Fruit fly (Drosophila melanogaster) whole organism, prepupa: ENCODE measurements around the gene CG7182.

Experiments
- Blimp-1 ChIP-seq: fragments of 200-800 bp; sonication (Bioruptor generic); optimal IDR thresholded peaks from 3 replicates; lab custom pipeline; 2017; ENCODE audit warnings: missing biosample characterization, missing genetic modification characterization, mild to moderate bottlenecking, moderate library complexity, missing genetic modification reagents
- CG10669 ChIP-seq: fragments of 200-800 bp; sonication (Bioruptor generic); optimal IDR thresholded peaks from 3 replicates; lab custom pipeline; 2018; ENCODE audit warnings: missing biosample characterization, mild to moderate bottlenecking, missing genetic modification characterization, moderate library complexity
- CG11762 ChIP-seq: fragments of 200-800 bp; sonication (Bioruptor generic); optimal IDR thresholded peaks from 3 replicates; lab custom pipeline; 2016; ENCODE audit warnings: missing biosample characterization, missing genetic modification characterization; ENCODE audit not compliant: insufficient read depth
- CG15336 ChIP-seq: fragments of 200-800 bp; sonication (Bioruptor generic); IDR thresholded peaks from 2 replicates; pipeline ENCODE4 v1.3.6; 2022; ENCODE audit warnings: missing biosample characterization, missing genetic modification characterization
- CG1621 ChIP-seq: fragments of 200-800 bp; sonication (Bioruptor generic); optimal IDR thresholded peaks from 3 replicates; lab custom pipeline; 2018; ENCODE audit warnings: missing biosample characterization, mild to moderate bottlenecking, missing genetic modification characterization
- CG16779 ChIP-seq: fragments of 200-800 bp; sonication (Bioruptor generic); optimal IDR thresholded peaks from 3 replicates; lab custom pipeline; 2017; ENCODE audit warnings: missing biosample characterization, mild to moderate bottlenecking, missing genetic modification characterization
- CG3032 ChIP-seq: fragments of 200-800 bp; optimal IDR thresholded peaks from 2 replicates; lab custom pipeline; 2019; ENCODE audit warnings: missing biosample characterization, mild to moderate bottlenecking, missing genetic modification characterization, moderate library complexity
- CG31627 ChIP-seq: fragments of 200-800 bp; sonication (Bioruptor generic); optimal IDR thresholded peaks from 3 replicates; lab custom pipeline; 2016; ENCODE audit warnings: missing biosample characterization, missing genetic modification characterization
- CG32006 ChIP-seq: fragments of 200-800 bp; sonication (Bioruptor generic); optimal IDR thresholded peaks from 3 replicates; lab custom pipeline; 2017; ENCODE audit warnings: missing biosample characterization, mild to moderate bottlenecking, missing genetic modification characterization
- CG34406 ChIP-seq: fragments of 200-800 bp; sonication (Bioruptor generic); optimal IDR thresholded peaks from 3 replicates; lab custom pipeline; 2016; ENCODE audit warnings: missing biosample characterization, missing genetic modification characterization
- CG3919 ChIP-seq: fragments of 200-800 bp; sonication (Bioruptor generic); optimal IDR thresholded peaks from 3 replicates; lab custom pipeline; 2016; ENCODE audit warnings: missing biosample characterization, missing genetic modification characterization
- CG6163 ChIP-seq: fragments of 200-800 bp; sonication (Bioruptor generic); IDR thresholded peaks from 3 replicates; pipeline ENCODE4 v1.3.6; 2022; ENCODE audit warnings: missing biosample characterization, missing genetic modification characterization
- CG6792 ChIP-seq: fragments of 200-800 bp; sonication (Bioruptor generic); optimal IDR thresholded peaks from 3 replicates; lab custom pipeline; 2016; ENCODE audit warnings: missing biosample characterization, missing genetic modification characterization
- CG6808 ChIP-seq: fragments of 200-800 bp; sonication (Bioruptor generic); optimal IDR thresholded peaks from 3 replicates; lab custom pipeline; 2017; ENCODE audit warnings: missing biosample characterization, missing genetic modification characterization, mild to moderate bottlenecking, moderate library complexity, missing genetic modification reagents
- CG6854 ChIP-seq: fragments of 200-800 bp; sonication (Bioruptor generic); optimal IDR thresholded peaks from 2 replicates; lab custom pipeline; 2017; ENCODE audit warnings: missing biosample characterization, mild to moderate bottlenecking, missing genetic modification characterization
- CG7368 ChIP-seq: fragments of 200-800 bp; sonication (Bioruptor generic); optimal IDR thresholded peaks from 3 replicates; lab custom pipeline; 2016; ENCODE audit warnings: missing biosample characterization, missing genetic modification characterization
- CG8119 ChIP-seq: fragments of 200-800 bp; sonication (Bioruptor generic); IDR thresholded peaks from 3 replicates; pipeline ENCODE4 v1.3.6; 2022; ENCODE audit warnings: missing biosample characterization, missing genetic modification characterization
- CG8632 ChIP-seq: fragments of 200-800 bp; sonication (Bioruptor generic); optimal IDR thresholded peaks from 3 replicates; lab custom pipeline; 2016; ENCODE audit warnings: missing biosample characterization, missing genetic modification characterization
- CG9139 ChIP-seq: fragments of 200-800 bp; sonication (Bioruptor generic); optimal IDR thresholded peaks from 3 replicates; lab custom pipeline; 2017; ENCODE audit warnings: missing biosample characterization, mild to moderate bottlenecking, missing genetic modification characterization
- Eip78C ChIP-seq: fragments of 200-800 bp; sonication (Bioruptor generic); peaks from one replicate; lab custom pipeline; 2016; ENCODE audit warnings: missing biosample characterization, missing genetic modification characterization
- Eip93F ChIP-seq: fragments of 200-800 bp; sonication (Bioruptor generic); optimal IDR thresholded peaks from 2 replicates; lab custom pipeline; 2016; ENCODE audit warnings: missing biosample characterization, mild to moderate bottlenecking, missing genetic modification characterization
- Ets21C ChIP-seq: fragments of 200-800 bp; sonication (Bioruptor generic); optimal IDR thresholded peaks from 3 replicates; lab custom pipeline; 2016; ENCODE audit warnings: missing biosample characterization, missing genetic modification characterization
- Ets96B ChIP-seq: fragments of 200-800 bp; optimal IDR thresholded peaks from 2 replicates; lab custom pipeline; 2019; ENCODE audit warnings: missing biosample characterization, mild to moderate bottlenecking, missing genetic modification characterization, moderate library complexity
- Gug ChIP-seq: fragments of 200-800 bp; sonication (Bioruptor generic); IDR thresholded peaks from 2 replicates; pipeline ENCODE4 v1.3.6; 2022; ENCODE audit warnings: missing biosample characterization, missing genetic modification characterization
- Hr4 ChIP-seq: fragments of 200-800 bp; sonication (Bioruptor generic); optimal IDR thresholded peaks from 3 replicates; lab custom pipeline; 2016; ENCODE audit warnings: missing biosample characterization, missing genetic modification characterization
- Lpt ChIP-seq: fragments of 200-800 bp; sonication (Bioruptor generic); optimal IDR thresholded peaks from 3 replicates; lab custom pipeline; 2016; ENCODE audit warnings: missing biosample characterization, missing genetic modification characterization
- Met ChIP-seq: fragments of 200-800 bp; sonication (Bioruptor generic); optimal IDR thresholded peaks from 3 replicates; lab custom pipeline; 2016; ENCODE audit warnings: missing biosample characterization, missing genetic modification characterization
- OdsH ChIP-seq: fragments of 200-800 bp; sonication (Bioruptor generic); optimal IDR thresholded peaks from 3 replicates; lab custom pipeline; 2016; ENCODE audit warnings: missing biosample characterization, missing genetic modification characterization
- Smox ChIP-seq: fragments of 200-800 bp; sonication (Bioruptor generic); optimal IDR thresholded peaks from 3 replicates; lab custom pipeline; 2016; ENCODE audit warnings: missing biosample characterization, missing genetic modification characterization
- Sox14 ChIP-seq: fragments of 200-800 bp; sonication (Bioruptor generic); optimal IDR thresholded peaks from 3 replicates; lab custom pipeline; 2016; ENCODE audit warnings: missing biosample characterization, missing genetic modification characterization
- Sox15 ChIP-seq: fragments of 200-800 bp; sonication (Bioruptor generic); optimal IDR thresholded peaks from 3 replicates; lab custom pipeline; 2016; ENCODE audit warnings: missing biosample characterization, missing genetic modification characterization
- achi ChIP-seq: fragments of 200-800 bp; sonication (Bioruptor generic); optimal IDR thresholded peaks from 3 replicates; lab custom pipeline; 2016; ENCODE audit warnings: missing biosample characterization, missing genetic modification characterization
- acj6 ChIP-seq: fragments of 200-800 bp; sonication (Bioruptor generic); optimal IDR thresholded peaks from 3 replicates; lab custom pipeline; 2016; ENCODE audit warnings: missing biosample characterization, missing genetic modification characterization
- cyc ChIP-seq: fragments of 200-800 bp; sonication (Bioruptor generic); optimal IDR thresholded peaks from 3 replicates; lab custom pipeline; 2016; ENCODE audit warnings: missing biosample characterization, missing genetic modification characterization
- dac ChIP-seq: fragments of 200-800 bp; sonication (Bioruptor generic); optimal IDR thresholded peaks from 2 replicates; lab custom pipeline; 2017; ENCODE audit warnings: missing biosample characterization, mild to moderate bottlenecking, missing genetic modification characterization
- eg ChIP-seq: fragments of 200-800 bp; sonication (Bioruptor generic); IDR thresholded peaks from 3 replicates; pipeline ENCODE4 v1.3.6; 2022; ENCODE audit warnings: missing biosample characterization, missing genetic modification characterization
- esn ChIP-seq: fragments of 200-800 bp; sonication (Bioruptor generic); optimal IDR thresholded peaks from 2 replicates; lab custom pipeline; 2016; ENCODE audit warnings: missing biosample characterization, mild to moderate bottlenecking, missing genetic modification characterization, moderate library complexity
- fd59A ChIP-seq: fragments of 200-800 bp; sonication (Bioruptor generic); optimal IDR thresholded peaks from 2 replicates; lab custom pipeline; 2017; ENCODE audit warnings: missing biosample characterization, mild to moderate bottlenecking, missing genetic modification characterization, missing genetic modification reagents
- fd85E ChIP-seq: fragments of 200-800 bp; sonication (Bioruptor generic); optimal IDR thresholded peaks from 3 replicates; lab custom pipeline; 2016; ENCODE audit warnings: missing biosample characterization, missing genetic modification characterization
- net ChIP-seq: fragments of 200-800 bp; sonication (Bioruptor generic); optimal IDR thresholded peaks from 3 replicates; lab custom pipeline; 2016; ENCODE audit warnings: missing biosample characterization, missing genetic modification characterization
- pdm3 ChIP-seq: fragments of 200-800 bp; sonication (Bioruptor generic); optimal IDR thresholded peaks from 3 replicates; lab custom pipeline; 2016; ENCODE audit warnings: missing biosample characterization, missing genetic modification characterization
- salr ChIP-seq, 2 experiments: fragments of 200-800 bp; sonication (Bioruptor generic); optimal IDR thresholded peaks; 3 replicates each; lab custom pipeline; 2016 to 2018; ENCODE audit warnings: missing biosample characterization in 2 of 2, missing genetic modification characterization in 2 of 2, mild to moderate bottlenecking in 1 of 2
- spab ChIP-seq: fragments of 200-800 bp; sonication (Bioruptor generic); optimal IDR thresholded peaks from 2 replicates; lab custom pipeline; 2017; ENCODE audit warnings: missing biosample characterization, mild to moderate bottlenecking, missing genetic modification characterization, missing genetic modification reagents
- svp ChIP-seq: fragments of 200-800 bp; sonication (Bioruptor generic); peaks from one replicate; lab custom pipeline; 2016; ENCODE audit warnings: missing biosample characterization, missing genetic modification characterization
- topi ChIP-seq: fragments of 200-800 bp; sonication (Bioruptor generic); optimal IDR thresholded peaks from 3 replicates; lab custom pipeline; 2016; ENCODE audit warnings: missing biosample characterization, missing genetic modification characterization
- vri ChIP-seq: fragments of 200-800 bp; sonication (Bioruptor generic); optimal IDR thresholded peaks from 3 replicates; lab custom pipeline; 2016; ENCODE audit warnings: missing biosample characterization, mild to moderate bottlenecking, missing genetic modification characterization

Gene CG7182

dm6 chr3L:8346100-8346980 lies at the start of gene CG7182, which contains the start of gene GAPcenA (continued):
- TF ChIP-seq CG32006 (GFP tag; lab: Kevin White, UChicago) (no peak), CG8632 (peak; percentile 77), CG10669 (GFP tag; lab: Kevin White, UChicago) (peak; percentile 69), CG6163 (GFP tag; lab: Robert Waterston, UW) (peak; percentile 75), Sox15 (GFP tag; lab: Kevin White, UChicago) (peak; percentile 43), Ets21C (GFP tag; lab: Kevin White, UChicago) (no peak), CG8119 (peak; percentile 54; the same call in 2 of the 3 replicates), CG3919 (peak; percentile 71), dac (GFP tag; lab: Kevin White, UChicago) (no peak), CG1621 (tag; lab: Kevin White, UChicago) (peak; percentile 16)

- TF ChIP-seq Sox15 (GFP tag; lab: Kevin White, UChicago) (no peak), CG15336 (GFP tag; lab: Robert Waterston, UW) (peak; percentile 51; the same call in 1 of the 2 replicates), achi (no peak), salr (GFP tag; optimal IDR thresholded peaks at IDR 0.05; lab: Kevin White, UChicago) (peak in 1 of 2 experiments; percentile 46), CG6854 (no peak), CG7368 (GFP tag; lab: Kevin White, UChicago) (no peak), net (GFP tag; lab: Kevin White, UChicago) (no peak), acj6 (GFP tag; lab: Kevin White, UChicago) (peak; percentile 13), esn (GFP tag; lab: Kevin White, UChicago) (peak; percentile 35), Blimp-1 (GFP tag; lab: Kevin White, UChicago) (no peak), CG3919 (peak; percentile 14), CG11762 (GFP tag; lab: Kevin White, UChicago) (peak; percentile 11), CG16779 (tag; lab: Kevin White, UChicago) (no peak), eg (GFP tag; lab: Robert Waterston, UW) (peak; percentile 43; the same call in 1 of the 3 replicates), fd59A (no peak), CG6163 (GFP tag; lab: Robert Waterston, UW) (peak; percentile 52; the same call in 1 of the 3 replicates), CG6808 (GFP tag; lab: Kevin White, UChicago) (no peak), CG8119 (0 out of 3 replicates have a peak, but pooled peaks have one; percentile 16), CG34406 (peak; percentile 19), Gug (GFP tag; lab: Robert Waterston, UW) (no peak), Lpt (GFP tag; lab: Kevin White, UChicago) (peak; percentile 30), Hr4 (peak; percentile 46), pdm3 (peak; percentile 15), CG3032 (peak; percentile 16), topi (GFP tag; lab: Kevin White, UChicago) (peak; percentile 56), OdsH (GFP tag; lab: Kevin White, UChicago) (peak; percentile 51), CG9139 (GFP tag; lab: Kevin White, UChicago) (no peak), Sox14 (GFP tag; lab: Kevin White, UChicago) (peak; percentile 23), fd85E (GFP tag; lab: Kevin White, UChicago) (no peak), Eip93F (peak; percentile 23), CG8632 (no peak), dac (GFP tag; lab: Kevin White, UChicago) (no peak), Smox (GFP tag; lab: Kevin White, UChicago) (peak; percentile 41), Ets96B (peak; percentile 31), cyc (peak; percentile 55), CG32006 (GFP tag; lab: Kevin White, UChicago) (peak; percentile 66), CG1621 (tag; lab: Kevin White, UChicago) (no peak), CG31627 (GFP tag; lab: Kevin White, UChicago) (peak; percentile 27), spab (GFP tag; lab: Kevin White, UChicago) (peak; percentile 6), Met (peak; percentile 34), svp (GFP tag; lab: Kevin White, UChicago) (peak; percentile 75), Eip78C (peak; percentile 80), vri (GFP tag; lab: Kevin White, UChicago) (no peak), CG6792 (GFP tag; lab: Kevin White, UChicago) (no peak)
Measured at dm6 chr3L:8395630-8396168, 49.5 kb upstream of the CG7182 start, which contains the start of gene CG7120. CG7120 (plus strand) TSS chr3L:8396000.
